Fruit fly (Drosophila melanogaster): ENCODE data around the gene CG9213.

The CG9213 gene

dm6 chrX:15574384-15574783 lies at the start of gene CG9213:
TSS of gene CG9213 (minus strand) at chrX:15574535.
- no peak for TF ChIP-seq CG8478 (optimal IDR thresholded peaks at IDR 0.05)
- no peak for TF ChIP-seq CTCF (optimal IDR thresholded peaks at IDR 0.05)

- TF ChIP-seq CG8478 (optimal IDR thresholded peaks at IDR 0.05), result no peak
- no peak for TF ChIP-seq CTCF (optimal IDR thresholded peaks at IDR 0.05)
Measured at dm6 chrX:15623809-15624208, 49.5 kb upstream of the CG9213 start.

dm6 chrX:15622970-15623402 lies 48.7 kb upstream of the CG9213 start:
- TF ChIP-seq CTCF (optimal IDR thresholded peaks at IDR 0.05) (no peak), CG8478 (optimal IDR thresholded peaks at IDR 0.05) (no peak)

dm6 chrX:15620439-15621227 lies 46.3 kb upstream of the CG9213 start:
- TF ChIP-seq CTCF (optimal IDR thresholded peaks at IDR 0.05), result no peak
- TF ChIP-seq CG8478 (optimal IDR thresholded peaks at IDR 0.05), result no peak

- TF ChIP-seq CG8478 (optimal IDR thresholded peaks at IDR 0.05) (no peak), CTCF (optimal IDR thresholded peaks at IDR 0.05) (no peak)
Measured at dm6 chrX:15619631-15619960, 45.3 kb upstream of the CG9213 start.

- TF ChIP-seq CG8478 (optimal IDR thresholded peaks at IDR 0.05) (no peak), CTCF (optimal IDR thresholded peaks at IDR 0.05) (no peak)
Measured at dm6 chrX:15618953-15619630, 44.8 kb upstream of the CG9213 start.

dm6 chrX:15617916-15618315 lies 43.6 kb upstream of the CG9213 start:
- no peak for TF ChIP-seq CTCF (optimal IDR thresholded peaks at IDR 0.05)

dm6 chrX:15616532-15616931 lies 42.2 kb upstream of the CG9213 start:
- no peak for TF ChIP-seq CTCF (optimal IDR thresholded peaks at IDR 0.05)
- no peak for TF ChIP-seq CG8478 (optimal IDR thresholded peaks at IDR 0.05)

- TF ChIP-seq CG8478 (optimal IDR thresholded peaks at IDR 0.05) (no peak), CTCF (optimal IDR thresholded peaks at IDR 0.05) (no peak)
Measured at dm6 chrX:15616018-15616417, 41.7 kb upstream of the CG9213 start.

dm6 chrX:15615426-15615825 lies 41.1 kb upstream of the CG9213 start:
- TF ChIP-seq CG8478 (optimal IDR thresholded peaks at IDR 0.05) (no peak), CTCF (optimal IDR thresholded peaks at IDR 0.05) (no peak)

dm6 chrX:15611795-15612194 lies 37.5 kb upstream of the CG9213 start:
- TF ChIP-seq CG8478 (optimal IDR thresholded peaks at IDR 0.05) (no peak), CTCF (optimal IDR thresholded peaks at IDR 0.05) (no peak)

- TF ChIP-seq CG8478 (optimal IDR thresholded peaks at IDR 0.05), result no peak
- no peak for TF ChIP-seq CTCF (optimal IDR thresholded peaks at IDR 0.05)
Measured at dm6 chrX:15610957-15611356, 36.6 kb upstream of the CG9213 start.

- no peak for TF ChIP-seq CTCF (optimal IDR thresholded peaks at IDR 0.05)
- no peak for TF ChIP-seq CG8478 (optimal IDR thresholded peaks at IDR 0.05)
Measured at dm6 chrX:15610173-15610572, 35.8 kb upstream of the CG9213 start.

dm6 chrX:15609351-15609750 lies 35.0 kb upstream of the CG9213 start:
- TF ChIP-seq CG8478 (optimal IDR thresholded peaks at IDR 0.05), result no peak
- TF ChIP-seq CTCF (optimal IDR thresholded peaks at IDR 0.05), result no peak

- TF ChIP-seq CG8478 (optimal IDR thresholded peaks at IDR 0.05), result no peak
- no peak for TF ChIP-seq CTCF (optimal IDR thresholded peaks at IDR 0.05)
Measured at dm6 chrX:15608751-15609345, 34.5 kb upstream of the CG9213 start.

dm6 chrX:15602438-15602837 lies 28.1 kb upstream of the CG9213 start:
- TF ChIP-seq CTCF (optimal IDR thresholded peaks at IDR 0.05) (no peak), CG8478 (optimal IDR thresholded peaks at IDR 0.05) (no peak)

Data from S2 (cell line).